Worm (Caenorhabditis elegans) whole organism, young adult: Measurements from ENCODE around the gene wrm-1.

Source experiments
- B0336.3 ChIP-seq: fragments of 200-800 bp; sonication (Bioruptor generic); IDR thresholded peaks from 2 replicates; pipeline ENCODE4 v1.3.6; 2022; ENCODE audit warnings: missing genetic modification characterization, missing compliant biosample characterization
- F49E8.2 ChIP-seq: sonication (generic microtip); optimal IDR thresholded peaks from 3 replicates; lab custom pipeline; 2017; ENCODE audit warnings: missing genetic modification characterization, mild to moderate bottlenecking, missing compliant biosample characterization, antibody characterized with exemption, moderate library complexity; ENCODE audit not compliant: insufficient read depth
- F55B11.4 ChIP-seq: sonication (generic microtip); optimal IDR thresholded peaks from 2 replicates; lab custom pipeline; 2016; ENCODE audit warnings: missing compliant biosample characterization, missing genetic modification characterization, borderline replicate concordance; ENCODE audit not compliant: insufficient read depth
- K11D2.4 ChIP-seq: fragments of 200-800 bp; sonication (Bioruptor generic); IDR thresholded peaks from 2 replicates; pipeline ENCODE4 v1.3.6; 2022; ENCODE audit warnings: missing genetic modification reagents, missing genetic modification characterization, missing compliant biosample characterization
- K12H6.12 ChIP-seq: fragments of 200-800 bp; sonication (Bioruptor generic); optimal IDR thresholded peaks from 2 replicates; lab custom pipeline; 2018; ENCODE audit warnings: mild to moderate bottlenecking, missing genetic modification characterization, missing compliant biosample characterization
- T07F8.4 ChIP-seq: sonication (generic microtip); optimal IDR thresholded peaks from 2 replicates; lab custom pipeline; 2016; ENCODE audit warnings: mild to moderate bottlenecking, missing genetic modification characterization, moderate library complexity, missing compliant biosample characterization
- ama-1 ChIP-seq, 3 experiments: fragments of 150-350 bp in 1 of 3; sonication (generic microtip) in 2 of 3; optimal IDR thresholded peaks; 2 replicates each; lab custom pipeline; 2014 to 2018; ENCODE audit warnings: missing biosample characterization in 2 of 3, missing genetic modification characterization in 2 of 3, missing genetic modification reagents in 2 of 3
- attf-3 ChIP-seq: fragments of 200-800 bp; sonication (Bioruptor generic); conservative IDR thresholded peaks from 2 replicates; pipeline ENCODE4 v1.3.6; 2022; ENCODE audit warnings: missing genetic modification reagents, missing genetic modification characterization, missing compliant biosample characterization
- attf-5 ChIP-seq: fragments of 200-800 bp; sonication (Bioruptor generic); optimal IDR thresholded peaks from 2 replicates; lab custom pipeline; 2018; ENCODE audit warnings: mild to moderate bottlenecking, missing genetic modification characterization, missing compliant biosample characterization
- attf-6 ChIP-seq: fragments of 200-800 bp; sonication (Bioruptor generic); IDR thresholded peaks from 2 replicates; pipeline ENCODE4 v1.3.6; 2022; ENCODE audit warnings: missing genetic modification reagents, missing genetic modification characterization, missing compliant biosample characterization
- bed-1 ChIP-seq: fragments of 200-800 bp; sonication (Bioruptor generic); IDR thresholded peaks from 2 replicates; pipeline ENCODE4 v1.3.6; 2022; ENCODE audit warnings: missing genetic modification reagents, missing genetic modification characterization, missing compliant biosample characterization
- ccch-3 ChIP-seq: fragments of 200-800 bp; sonication (Bioruptor generic); optimal IDR thresholded peaks from 2 replicates; lab custom pipeline; 2018; ENCODE audit warnings: mild to moderate bottlenecking, missing genetic modification characterization, missing compliant biosample characterization
- cebp-1 ChIP-seq, 2 experiments: fragments of 200-800 bp in 1 of 2; sonication (Bioruptor generic) in 1 of 2; sonication (generic microtip) in 1 of 2; IDR thresholded peaks in 1 of 2; optimal IDR thresholded peaks in 1 of 2; 2 replicates each; pipeline versions ENCODE4 v1.3.6 to Lab custom; 2017 to 2022; ENCODE audit warnings: missing compliant biosample characterization in 2 of 2, missing genetic modification characterization in 2 of 2, mild to moderate bottlenecking in 1 of 2, missing genetic modification reagents in 1 of 2, moderate library complexity in 1 of 2
- die-1 ChIP-seq: sonication (generic microtip); optimal IDR thresholded peaks from 2 replicates; lab custom pipeline; 2016; ENCODE audit warnings: missing genotype, mild to moderate bottlenecking, missing genetic modification characterization, missing compliant biosample characterization
- dox-1 ChIP-seq: fragments of 200-800 bp; sonication (Bioruptor generic); IDR thresholded peaks from 2 replicates; pipeline ENCODE4 v1.3.6; 2022; ENCODE audit warnings: missing genetic modification reagents, missing genetic modification characterization, missing compliant biosample characterization
- dpff-1 ChIP-seq: sonication (generic microtip); optimal IDR thresholded peaks from 2 replicates; lab custom pipeline; 2017; ENCODE audit warnings: mild to moderate bottlenecking, missing genetic modification characterization, missing compliant biosample characterization
- ekl-4 ChIP-seq: fragments of 200-800 bp; sonication (Bioruptor generic); IDR thresholded peaks from 2 replicates; pipeline ENCODE4 v1.3.6; 2022; ENCODE audit warnings: missing genetic modification reagents, missing genetic modification characterization, missing compliant biosample characterization
- hmg-20 ChIP-seq: fragments of 200-800 bp; sonication (Bioruptor generic); IDR thresholded peaks from 2 replicates; pipeline ENCODE4 v1.3.6; 2022; ENCODE audit warnings: missing genetic modification reagents, missing genetic modification characterization, missing compliant biosample characterization
- let-607 ChIP-seq, 2 experiments: fragments of 200-800 bp in 1 of 2; sonication (Bioruptor generic) in 1 of 2; sonication (generic microtip) in 1 of 2; optimal IDR thresholded peaks; 2 replicates each; lab custom pipeline; 2016 to 2018; ENCODE audit warnings: mild to moderate bottlenecking in 2 of 2, missing compliant biosample characterization in 2 of 2, missing genetic modification characterization in 2 of 2, moderate library complexity in 2 of 2, missing genotype in 1 of 2
- lin-40 ChIP-seq: sonication (generic microtip); optimal IDR thresholded peaks from 2 replicates; lab custom pipeline; 2016; ENCODE audit warnings: missing genetic modification characterization, mild to moderate bottlenecking, missing compliant biosample characterization, missing genotype, missing genetic modification reagents
- lin-54 ChIP-seq: fragments of 200-800 bp; sonication (Bioruptor generic); optimal IDR thresholded peaks from 2 replicates; lab custom pipeline; 2018; ENCODE audit warnings: mild to moderate bottlenecking, missing genetic modification characterization, missing compliant biosample characterization
- lsl-1 ChIP-seq: fragments of 200-800 bp; sonication (Bioruptor generic); optimal IDR thresholded peaks from 2 replicates; lab custom pipeline; 2018; ENCODE audit warnings: mild to moderate bottlenecking, missing genetic modification characterization, moderate library complexity, missing compliant biosample characterization
- madf-3 ChIP-seq: fragments of 200-800 bp; sonication (Bioruptor generic); IDR thresholded peaks from 2 replicates; pipeline ENCODE4 v1.3.6; 2022; ENCODE audit warnings: missing genetic modification reagents, missing genetic modification characterization, missing compliant biosample characterization
- nfya-2 ChIP-seq: fragments of 200-800 bp; sonication (Bioruptor generic); IDR thresholded peaks from 2 replicates; pipeline ENCODE4 v1.3.6; 2022; ENCODE audit warnings: missing genetic modification reagents, missing genetic modification characterization, missing compliant biosample characterization
- nhr-120 ChIP-seq: fragments of 200-800 bp; sonication (Bioruptor generic); IDR thresholded peaks from 2 replicates; pipeline ENCODE4 v1.3.6; 2022; ENCODE audit warnings: missing genetic modification characterization, missing compliant biosample characterization
- nhr-179 ChIP-seq: sonication (generic microtip); optimal IDR thresholded peaks from 2 replicates; lab custom pipeline; 2016; ENCODE audit warnings: mild to moderate bottlenecking, missing genetic modification characterization, missing compliant biosample characterization
- nhr-27 ChIP-seq: fragments of 200-800 bp; sonication (Bioruptor generic); optimal IDR thresholded peaks from 2 replicates; lab custom pipeline; 2018; ENCODE audit warnings: mild to moderate bottlenecking, missing genetic modification characterization, moderate library complexity, missing compliant biosample characterization
- nhr-80 ChIP-seq: sonication (generic microtip); optimal IDR thresholded peaks from 2 replicates; lab custom pipeline; 2016; ENCODE audit warnings: missing genetic modification characterization, missing compliant biosample characterization
- pbrm-1 ChIP-seq: fragments of 200-800 bp; sonication (Bioruptor generic); IDR thresholded peaks from 2 replicates; pipeline ENCODE4 v1.3.6; 2022; ENCODE audit warnings: missing genetic modification reagents, missing genetic modification characterization, missing compliant biosample characterization
- pha-4 ChIP-seq: fragments of 150-350 bp; sonication (generic microtip); optimal IDR thresholded peaks from 2 replicates; lab custom pipeline; 2014; ENCODE audit warnings: missing biosample characterization, missing genetic modification reagents, missing genetic modification characterization
- rec-8 ChIP-seq, 2 experiments: sonication (generic microtip); optimal IDR thresholded peaks; 2 replicates each; lab custom pipeline; 2016; ENCODE audit warnings: mild to moderate bottlenecking in 2 of 2, missing genetic modification characterization in 2 of 2, missing genetic modification reagents in 2 of 2, missing genotype in 2 of 2, missing biosample characterization in 1 of 2, missing compliant biosample characterization in 1 of 2, moderate library complexity in 1 of 2
- rpc-1 ChIP-seq, 2 experiments: fragments of 150-350 bp in 1 of 2; sonication (generic microtip) in 1 of 2; optimal IDR thresholded peaks; 2 replicates each; lab custom pipeline; 2014 to 2018; ENCODE audit warnings: missing biosample characterization in 1 of 2, missing genetic modification characterization in 1 of 2, missing genetic modification reagents in 1 of 2, missing genotype in 1 of 2
- sdz-38 ChIP-seq: sonication (generic microtip); optimal IDR thresholded peaks from 2 replicates; lab custom pipeline; 2016; ENCODE audit warnings: missing genotype, missing genetic modification characterization, missing compliant biosample characterization
- snpc-1.1 ChIP-seq: sonication (generic microtip); optimal IDR thresholded peaks from 2 replicates; lab custom pipeline; 2017; ENCODE audit warnings: missing genetic modification characterization, mild to moderate bottlenecking, missing compliant biosample characterization, antibody characterized with exemption, moderate library complexity, missing genotype, missing genetic modification reagents; ENCODE audit not compliant: insufficient read depth
- snpc-1.3 ChIP-seq: sonication (generic microtip); optimal IDR thresholded peaks from 2 replicates; lab custom pipeline; 2017; ENCODE audit warnings: missing genetic modification characterization, mild to moderate bottlenecking, missing compliant biosample characterization, antibody characterized with exemption, moderate library complexity, missing genotype, missing genetic modification reagents; ENCODE audit not compliant: insufficient read depth
- snpc-3.4 ChIP-seq: sonication (generic microtip); optimal IDR thresholded peaks from 2 replicates; lab custom pipeline; 2017; ENCODE audit warnings: missing genetic modification characterization, mild to moderate bottlenecking, missing compliant biosample characterization, antibody characterized with exemption, moderate library complexity, missing genotype, missing genetic modification reagents
- tbp1 ChIP-seq: fragments of 200-800 bp; sonication (Bioruptor generic); optimal IDR thresholded peaks from 2 replicates; lab custom pipeline; 2018; ENCODE audit warnings: mild to moderate bottlenecking, missing genetic modification characterization, missing compliant biosample characterization
- tbx-9 ChIP-seq: sonication (generic microtip); optimal IDR thresholded peaks from 2 replicates; lab custom pipeline; 2016; ENCODE audit warnings: borderline replicate concordance, missing genetic modification characterization, inconsistent platforms, missing compliant biosample characterization
- unc-130 ChIP-seq: sonication (generic microtip); optimal IDR thresholded peaks from 2 replicates; lab custom pipeline; 2016; ENCODE audit warnings: missing genetic modification reagents, missing genetic modification characterization, missing compliant biosample characterization
- zfh-2 ChIP-seq: fragments of 200-800 bp; sonication (Bioruptor generic); conservative IDR thresholded peaks from 2 replicates; pipeline ENCODE4 v1.3.6; 2022; ENCODE audit warnings: missing genetic modification reagents, missing genetic modification characterization, missing compliant biosample characterization
- ztf-26 ChIP-seq: sonication (generic microtip); optimal IDR thresholded peaks from 2 replicates; lab custom pipeline; 2017; ENCODE audit warnings: missing genetic modification characterization, missing compliant biosample characterization
- ztf-28 ChIP-seq: fragments of 200-800 bp; sonication (Bioruptor generic); IDR thresholded peaks from 2 replicates; pipeline ENCODE4 v1.3.6; 2022; ENCODE audit warnings: missing genetic modification reagents, missing genetic modification characterization, missing compliant biosample characterization

The wrm-1 gene

ce11 chrIII:5708024-5708423, 14.6 kb upstream of the wrm-1 start:
- no peak for TF ChIP-seq bed-1
- no peak for TF ChIP-seq snpc-1.1
- no peak for TF ChIP-seq ekl-4 (GFP tag; lab: Robert Waterston, UW)
- TF ChIP-seq cebp-1 (GFP tag; IDR thresholded peaks at IDR 0.05; lab: Robert Waterston, UW) = no peak
- no peak for TF ChIP-seq cebp-1 (tag; optimal IDR thresholded peaks at IDR 0.05; lab: Kevin White, UChicago)
- TF ChIP-seq pbrm-1 = no peak
- TF ChIP-seq nhr-80 (tag; lab: Kevin White, UChicago) = no peak
- TF ChIP-seq pha-4 (tag; lab: Kevin White, UChicago) = no peak
- TF ChIP-seq T07F8.4 (tag; lab: Kevin White, UChicago) = no peak
- no peak for TF ChIP-seq attf-3
- no peak for TF ChIP-seq snpc-3.4
- TF ChIP-seq nhr-120 (GFP tag; lab: Robert Waterston, UW) = no peak
- TF ChIP-seq K11D2.4 = no peak
- no peak for TF ChIP-seq attf-6 (GFP tag; lab: Robert Waterston, UW)
- TF ChIP-seq lsl-1 (GFP tag; lab: Kevin White, UChicago) = no peak
- no peak for TF ChIP-seq K12H6.12 (tag; lab: Kevin White, UChicago)
- TF ChIP-seq die-1 (tag; lab: Kevin White, UChicago) = no peak
- no peak for TF ChIP-seq rpc-1 (optimal IDR thresholded peaks at IDR 0.05; lab: Kevin White, UChicago)
- TF ChIP-seq rpc-1 (tag; optimal IDR thresholded peaks at IDR 0.05; lab: Kevin White, UChicago) = no peak
- TF ChIP-seq F49E8.2 (tag; lab: Kevin White, UChicago) = no peak
- TF ChIP-seq ztf-28 = no peak
- no peak for TF ChIP-seq nhr-179

ce11 chrIII:5709224-5709623, 13.4 kb upstream of the wrm-1 start, which contains the start of gene hpo-28:
hpo-28 (minus strand) TSS chrIII:5709324.
- TF ChIP-seq hmg-20 (GFP tag; lab: Robert Waterston, UW) = no peak
- TF ChIP-seq rec-8 (tag; optimal IDR thresholded peaks at IDR 0.05; lab: Kevin White, UChicago) = no peak
- no peak for TF ChIP-seq rpc-1 (optimal IDR thresholded peaks at IDR 0.05; lab: Kevin White, UChicago)
- no peak for TF ChIP-seq rpc-1 (tag; optimal IDR thresholded peaks at IDR 0.05; lab: Kevin White, UChicago)
- TF ChIP-seq nhr-27 (tag; lab: Kevin White, UChicago) = no peak
- TF ChIP-seq zfh-2 (GFP tag; lab: Robert Waterston, UW) = no peak

- no peak for TF ChIP-seq unc-130
- TF ChIP-seq zfh-2 (GFP tag; lab: Robert Waterston, UW) = no peak
- TF ChIP-seq nfya-2 (GFP tag; lab: Robert Waterston, UW) = no peak
- TF ChIP-seq lin-54 = no peak
- no peak for TF ChIP-seq madf-3 (GFP tag; lab: Robert Waterston, UW)
- TF ChIP-seq let-607 (tag; optimal IDR thresholded peaks at IDR 0.05; lab: Kevin White, UChicago) = no peak
- TF ChIP-seq F55B11.4 (tag; lab: Kevin White, UChicago) = no peak
Observed at ce11 chrIII:5710045-5710444, 12.6 kb upstream of the wrm-1 start, which contains the start of gene B0336.12. B0336.12 (minus strand) TSS chrIII:5710145.

ce11 chrIII:5710676-5711075, 12.0 kb upstream of the wrm-1 start:
- TF ChIP-seq tbp1 (GFP tag; lab: Kevin White, UChicago) (peak; percentile 6), ama-1 (optimal IDR thresholded peaks at IDR 0.05; lab: Kevin White, UChicago) (no peak), ama-1 (GFP tag; optimal IDR thresholded peaks at IDR 0.05; lab: Kevin White, UChicago) (peak in 1 of 2 experiments; percentile 22), B0336.3 (GFP tag; lab: Robert Waterston, UW) (peak; percentile 48; the same call in 1 of the 2 replicates), snpc-1.3 (tag; lab: Kevin White, UChicago) (no peak), lin-40 (tag; lab: Kevin White, UChicago) (peak; percentile 10), dpff-1 (tag; lab: Kevin White, UChicago) (no peak), let-607 (tag; optimal IDR thresholded peaks at IDR 0.05; lab: Kevin White, UChicago) (peak in 1 of 2 experiments; percentile 40), ccch-3 (GFP tag; lab: Kevin White, UChicago) (no peak), ztf-26 (tag; lab: Kevin White, UChicago) (peak; percentile 29), tbx-9 (tag; lab: Kevin White, UChicago) (no peak), attf-5 (GFP tag; lab: Kevin White, UChicago) (peak; percentile 12), cebp-1 (GFP tag; IDR thresholded peaks at IDR 0.05; lab: Robert Waterston, UW) (no peak), cebp-1 (tag; optimal IDR thresholded peaks at IDR 0.05; lab: Kevin White, UChicago) (no peak), dox-1 (GFP tag; lab: Robert Waterston, UW) (0 out of 2 replicates have a peak, but pooled peaks have one; percentile 20), sdz-38 (no peak)
